Worm (Caenorhabditis elegans) whole organism, L1 larva: ENCODE measurements around the gene Y62H9A.8.
A peak's percentile ranks its signal among the peaks of the same experiment; 100 is the strongest.

Source experiments
- C16A3.4 ChIP-seq: fragments of 150-350 bp; optimal IDR thresholded peaks from 2 replicates; lab custom pipeline; 2014; ENCODE audit warnings: missing biosample characterization, missing genetic modification characterization
- C34B4.2 ChIP-seq: sonication (generic microtip); optimal IDR thresholded peaks from 2 replicates; lab custom pipeline; 2017; ENCODE audit warnings: mild to moderate bottlenecking, missing genetic modification characterization, missing compliant biosample characterization
- F16B12.6 ChIP-seq: fragments of 150-350 bp; optimal IDR thresholded peaks from 2 replicates; lab custom pipeline; 2014; ENCODE audit warnings: missing biosample characterization, missing genetic modification characterization
- aha-1 ChIP-seq: fragments of 150-350 bp; optimal IDR thresholded peaks from 2 replicates; lab custom pipeline; 2014; ENCODE audit warnings: missing biosample characterization, missing genetic modification characterization
- alr-1 ChIP-seq: fragments of 200-800 bp; sonication (Bioruptor generic); optimal IDR thresholded peaks from 2 replicates; lab custom pipeline; 2018; ENCODE audit warnings: borderline replicate concordance, mild to moderate bottlenecking, missing genetic modification characterization, missing compliant biosample characterization
- aly-2 ChIP-seq: fragments of 150-350 bp; optimal IDR thresholded peaks from 2 replicates; lab custom pipeline; 2014; ENCODE audit warnings: missing biosample characterization, missing genetic modification characterization
- ama-1 ChIP-seq: fragments of 150-350 bp; optimal IDR thresholded peaks from 2 replicates; lab custom pipeline; 2014
- ceh-63 ChIP-seq: fragments of 200-800 bp; sonication (Bioruptor generic); optimal IDR thresholded peaks from 2 replicates; lab custom pipeline; 2018; ENCODE audit warnings: mild to moderate bottlenecking, missing genetic modification characterization, missing compliant biosample characterization
- ceh-8 ChIP-seq: fragments of 200-800 bp; sonication (Bioruptor generic); optimal IDR thresholded peaks from 2 replicates; lab custom pipeline; 2018; ENCODE audit warnings: mild to moderate bottlenecking, missing genetic modification characterization, moderate library complexity, missing compliant biosample characterization
- ceh-82 ChIP-seq, 3 experiments: fragments of 150-350 bp in 1 of 3; sonication (generic microtip) in 2 of 3; optimal IDR thresholded peaks; 2 replicates each; lab custom pipeline; 2014 to 2017; ENCODE audit warnings: missing biosample characterization in 3 of 3, missing genetic modification characterization in 3 of 3
- ceh-88 ChIP-seq: fragments of 200-800 bp; sonication (Bioruptor generic); IDR thresholded peaks from 2 replicates; pipeline ENCODE4 v1.3.6; 2022; ENCODE audit warnings: missing genetic modification characterization, missing compliant biosample characterization
- ceh-90 ChIP-seq: sonication (generic microtip); optimal IDR thresholded peaks from 2 replicates; lab custom pipeline; 2016; ENCODE audit warnings: missing genetic modification characterization, missing compliant biosample characterization
- dpl-1 ChIP-seq, 3 experiments: fragments of 150-350 bp in 2 of 3; sonication (generic microtip) in 1 of 3; optimal IDR thresholded peaks; 2 replicates each; lab custom pipeline; 2014 to 2017; ENCODE audit warnings: missing biosample characterization in 3 of 3, missing genetic modification characterization in 3 of 3, missing genetic modification reagents in 3 of 3
- efl-1 ChIP-seq, 4 experiments: fragments of 150-350 bp; optimal IDR thresholded peaks in 3 of 4; peaks in 1 of 4; 1 replicate in 1 of 4; 2 replicates in 3 of 4; lab custom pipeline; 2014; ENCODE audit warnings: missing biosample characterization in 2 of 4, missing genetic modification characterization in 2 of 4, missing genetic modification reagents in 2 of 4
- efl-3 ChIP-seq: fragments of 200-800 bp; sonication (Bioruptor generic); optimal IDR thresholded peaks from 2 replicates; lab custom pipeline; 2018; ENCODE audit warnings: mild to moderate bottlenecking, missing genetic modification characterization, missing compliant biosample characterization
- egl-13 ChIP-seq: sonication (generic microtip); optimal IDR thresholded peaks from 2 replicates; lab custom pipeline; 2016; ENCODE audit warnings: missing genotype, missing genetic modification reagents, missing genetic modification characterization, missing compliant biosample characterization
- egl-27 ChIP-seq, 2 experiments: fragments of 150-350 bp in 1 of 2; sonication (generic microtip); optimal IDR thresholded peaks; 3 replicates each; lab custom pipeline; 2017 to 2018; ENCODE audit warnings: missing biosample characterization in 2 of 2, missing genetic modification characterization in 2 of 2, missing genetic modification reagents in 2 of 2
- elt-2 ChIP-seq: sonication (generic microtip); optimal IDR thresholded peaks from 2 replicates; lab custom pipeline; 2016; ENCODE audit warnings: missing genetic modification characterization, mild to moderate bottlenecking, inconsistent platforms, missing compliant biosample characterization, missing genetic modification reagents
- ets-5 ChIP-seq: fragments of 200-800 bp; sonication (Bioruptor generic); IDR thresholded peaks from 2 replicates; pipeline ENCODE4 v1.3.6; 2022; ENCODE audit warnings: missing genetic modification characterization, missing compliant biosample characterization
- fkh-10 ChIP-seq: sonication (generic microtip); optimal IDR thresholded peaks from 2 replicates; lab custom pipeline; 2017; ENCODE audit warnings: missing biosample characterization, missing genetic modification reagents, missing genetic modification characterization
- fkh-8 ChIP-seq: sonication (generic microtip); optimal IDR thresholded peaks from 2 replicates; lab custom pipeline; 2016; ENCODE audit warnings: mild to moderate bottlenecking, missing genetic modification characterization, missing compliant biosample characterization
- fos-1 ChIP-seq: fragments of 150-350 bp; optimal IDR thresholded peaks from 2 replicates; lab custom pipeline; 2014; ENCODE audit warnings: missing biosample characterization, missing genetic modification characterization
- grh-1 ChIP-seq: fragments of 200-800 bp; sonication (Bioruptor generic); IDR thresholded peaks from 2 replicates; pipeline ENCODE4 v1.3.6; 2022; ENCODE audit warnings: missing genetic modification reagents, missing genetic modification characterization, missing compliant biosample characterization
- hpl-2 ChIP-seq: fragments of 150-350 bp; optimal IDR thresholded peaks from 2 replicates; lab custom pipeline; 2014; ENCODE audit warnings: missing biosample characterization, missing genetic modification reagents, missing genetic modification characterization
- irx-1 ChIP-seq: sonication (generic microtip); optimal IDR thresholded peaks from 2 replicates; lab custom pipeline; 2016; ENCODE audit warnings: missing genetic modification characterization, missing compliant biosample characterization
- lin-13 ChIP-seq: fragments of 150-350 bp; optimal IDR thresholded peaks from 2 replicates; lab custom pipeline; 2014; ENCODE audit warnings: missing biosample characterization, missing genetic modification reagents, missing genetic modification characterization
- lin-14 ChIP-seq: fragments of 200-800 bp; sonication (Bioruptor generic); optimal IDR thresholded peaks from 2 replicates; lab custom pipeline; 2018; ENCODE audit warnings: mild to moderate bottlenecking, missing genetic modification characterization, moderate library complexity, missing compliant biosample characterization
- lin-39 ChIP-seq: fragments of 150-350 bp; optimal IDR thresholded peaks from 2 replicates; lab custom pipeline; 2014; ENCODE audit warnings: missing biosample characterization, missing genetic modification reagents, missing genetic modification characterization
- lir-3 ChIP-seq: sonication (generic microtip); optimal IDR thresholded peaks from 2 replicates; lab custom pipeline; 2016; ENCODE audit warnings: mild to moderate bottlenecking, missing genetic modification characterization, moderate library complexity, missing compliant biosample characterization; ENCODE audit not compliant: poor library complexity
- lsy-2 ChIP-seq, 2 experiments: fragments of 150-350 bp; optimal IDR thresholded peaks; 2 replicates each; lab custom pipeline; 2014; ENCODE audit warnings: missing biosample characterization in 2 of 2, missing genetic modification characterization in 2 of 2
- mab-9 ChIP-seq: fragments of 200-800 bp; sonication (Bioruptor generic); IDR thresholded peaks from 2 replicates; pipeline ENCODE4 v1.3.6; 2022; ENCODE audit warnings: missing genetic modification reagents, missing genetic modification characterization, missing compliant biosample characterization
- nhr-11 ChIP-seq: fragments of 150-350 bp; optimal IDR thresholded peaks from 2 replicates; lab custom pipeline; 2014; ENCODE audit warnings: missing biosample characterization, missing genetic modification characterization
- nhr-12 ChIP-seq: sonication (generic microtip); optimal IDR thresholded peaks from 2 replicates; lab custom pipeline; 2017; ENCODE audit warnings: missing biosample characterization, missing genetic modification characterization
- nhr-19 ChIP-seq: fragments of 200-800 bp; sonication (Bioruptor generic); conservative IDR thresholded peaks from 2 replicates; pipeline ENCODE4 v1.3.6; 2022; ENCODE audit warnings: missing genetic modification characterization, missing compliant biosample characterization
- nhr-28 ChIP-seq: fragments of 150-350 bp; optimal IDR thresholded peaks from 2 replicates; lab custom pipeline; 2014; ENCODE audit warnings: missing biosample characterization, missing genetic modification characterization
- nhr-47 ChIP-seq: sonication (generic microtip); optimal IDR thresholded peaks from 2 replicates; lab custom pipeline; 2016; ENCODE audit warnings: mild to moderate bottlenecking, missing genetic modification characterization, moderate library complexity, missing compliant biosample characterization
- nhr-71 ChIP-seq: sonication (generic microtip); optimal IDR thresholded peaks from 2 replicates; lab custom pipeline; 2016; ENCODE audit warnings: mild to moderate bottlenecking, missing genetic modification characterization, moderate library complexity, missing compliant biosample characterization
- nhr-77 ChIP-seq: fragments of 150-350 bp; optimal IDR thresholded peaks from 2 replicates; lab custom pipeline; 2014; ENCODE audit warnings: missing biosample characterization, missing genetic modification characterization
- nhr-84 ChIP-seq: sonication (generic microtip); optimal IDR thresholded peaks from 2 replicates; lab custom pipeline; 2017; ENCODE audit warnings: missing biosample characterization, missing genetic modification characterization
- nhr-85 ChIP-seq: sonication (generic microtip); peaks from one replicate; lab custom pipeline; 2016; ENCODE audit warnings: missing genetic modification characterization, inconsistent platforms, missing compliant biosample characterization
- pax-3 ChIP-seq: fragments of 200-800 bp; sonication (Bioruptor generic); optimal IDR thresholded peaks from 2 replicates; lab custom pipeline; 2018; ENCODE audit warnings: mild to moderate bottlenecking, missing genetic modification characterization, moderate library complexity, missing compliant biosample characterization
- pqm-1 ChIP-seq: sonication (generic microtip); optimal IDR thresholded peaks from 3 replicates; lab custom pipeline; 2017; ENCODE audit warnings: missing biosample characterization, missing genetic modification characterization
- rnt-1 ChIP-seq: sonication (generic microtip); optimal IDR thresholded peaks from 2 replicates; lab custom pipeline; 2016; ENCODE audit warnings: mild to moderate bottlenecking, missing genetic modification characterization, moderate library complexity, missing compliant biosample characterization
- skn-1 ChIP-seq: fragments of 150-350 bp; optimal IDR thresholded peaks from 2 replicates; lab custom pipeline; 2014; ENCODE audit warnings: missing biosample characterization, missing genetic modification characterization
- sup-37 ChIP-seq: fragments of 200-800 bp; sonication (Bioruptor generic); optimal IDR thresholded peaks from 2 replicates; lab custom pipeline; 2018; ENCODE audit warnings: mild to moderate bottlenecking, missing genetic modification characterization, missing compliant biosample characterization
- tbx-2 ChIP-seq: sonication (generic microtip); optimal IDR thresholded peaks from 2 replicates; lab custom pipeline; 2016; ENCODE audit warnings: missing genetic modification characterization, missing compliant biosample characterization
- unc-30 ChIP-seq: sonication (generic microtip); optimal IDR thresholded peaks from 2 replicates; lab custom pipeline; 2017; ENCODE audit warnings: missing biosample characterization, missing genetic modification characterization
- unc-98 ChIP-seq: fragments of 200-800 bp; sonication (Bioruptor generic); IDR thresholded peaks from 2 replicates; pipeline ENCODE4 v1.3.6; 2022; ENCODE audit warnings: missing genetic modification characterization, missing compliant biosample characterization
- vab-15 ChIP-seq: sonication (generic microtip); optimal IDR thresholded peaks from 2 replicates; lab custom pipeline; 2017; ENCODE audit warnings: missing genotype, mild to moderate bottlenecking, missing genetic modification characterization, missing compliant biosample characterization
- zip-4 ChIP-seq: fragments of 200-800 bp; sonication (Bioruptor generic); optimal IDR thresholded peaks from 2 replicates; lab custom pipeline; 2018; ENCODE audit warnings: mild to moderate bottlenecking, missing genetic modification characterization, moderate library complexity, missing compliant biosample characterization

The Y62H9A.8 gene

ce11 chrX:11925243-11925642, 33.0 kb upstream of the Y62H9A.8 start:
- TF ChIP-seq nhr-12 (tag; lab: Kevin White, UChicago) (no peak), C16A3.4 (tag; lab: Kevin White, UChicago) (no peak), efl-1 (optimal IDR thresholded peaks at IDR 0.05; lab: Kevin White, UChicago) (no peak), efl-1 (GFP tag; optimal IDR thresholded peaks at IDR 0.05 in 1 of 2; lab: Kevin White, UChicago) (no peak), rnt-1 (no peak), lin-13 (GFP tag; lab: Kevin White, UChicago) (no peak), elt-2 (tag; lab: Kevin White, UChicago) (no peak), egl-13 (tag; lab: Kevin White, UChicago) (no peak), ceh-8 (GFP tag; lab: Kevin White, UChicago) (no peak), nhr-11 (tag; lab: Kevin White, UChicago) (no peak)

ce11 chrX:11924158-11924557, 31.9 kb upstream of the Y62H9A.8 start, which contains the start of gene F55G7.1:
TSS of gene F55G7.1 (plus strand) at chrX:11924433.
- TF ChIP-seq ceh-90 (tag; lab: Kevin White, UChicago) (no peak), skn-1 (tag; lab: Kevin White, UChicago) (peak; percentile 22), nhr-12 (tag; lab: Kevin White, UChicago) (no peak), aha-1 (tag; lab: Kevin White, UChicago) (no peak), ceh-63 (no peak), ama-1 (lab: Kevin White, UChicago) (no peak), unc-98 (no peak), irx-1 (peak; percentile 32), pax-3 (tag; lab: Kevin White, UChicago) (no peak), lir-3 (tag; lab: Kevin White, UChicago) (no peak), hpl-2 (GFP tag; lab: Kevin White, UChicago) (peak; percentile 13), grh-1 (no peak), efl-3 (GFP tag; lab: Kevin White, UChicago) (no peak), F16B12.6 (tag; lab: Kevin White, UChicago) (no peak), nhr-47 (tag; lab: Kevin White, UChicago) (peak; percentile 77), lin-39 (tag; lab: Kevin White, UChicago) (peak; percentile 5), lin-14 (GFP tag; lab: Kevin White, UChicago) (peak; percentile 51), tbx-2 (tag; lab: Kevin White, UChicago) (peak; percentile 56), fos-1 (tag; lab: Kevin White, UChicago) (no peak), nhr-19 (GFP tag; lab: Robert Waterston, UW) (peak; percentile 61), vab-15 (tag; lab: Kevin White, UChicago) (no peak), ets-5 (GFP tag; lab: Robert Waterston, UW) (no peak), fkh-8 (tag; lab: Kevin White, UChicago) (no peak), lin-13 (GFP tag; lab: Kevin White, UChicago) (no peak), nhr-85 (tag; lab: Kevin White, UChicago) (peak; percentile 75), fkh-10 (GFP tag; lab: Kevin White, UChicago) (no peak), alr-1 (tag; lab: Kevin White, UChicago) (no peak), lsy-2 (tag; optimal IDR thresholded peaks at IDR 0.05; lab: Kevin White, UChicago) (no peak), zip-4 (peak; percentile 41), pqm-1 (no peak), elt-2 (tag; lab: Kevin White, UChicago) (no peak), ceh-88 (GFP tag; lab: Robert Waterston, UW) (no peak), mab-9 (no peak), nhr-77 (peak; percentile 3), egl-27 (tag; optimal IDR thresholded peaks at IDR 0.05; lab: Kevin White, UChicago) (no peak), aly-2 (tag; lab: Kevin White, UChicago) (no peak), C34B4.2 (tag; lab: Kevin White, UChicago) (no peak), nhr-71 (tag; lab: Kevin White, UChicago) (peak; percentile 49), unc-30 (tag; lab: Kevin White, UChicago) (no peak), sup-37 (GFP tag; lab: Kevin White, UChicago) (no peak), nhr-84 (no peak), ceh-82 (tag; optimal IDR thresholded peaks at IDR 0.05; lab: Kevin White, UChicago) (peak in 2 of 3 experiments; percentile 17 to 54), efl-1 (optimal IDR thresholded peaks at IDR 0.05; lab: Kevin White, UChicago) (peak; percentile 34 to 37), efl-1 (GFP tag; optimal IDR thresholded peaks at IDR 0.05 in 1 of 2; lab: Kevin White, UChicago) (peak in 1 of 2 experiments; percentile 72), nhr-28 (tag; lab: Kevin White, UChicago) (no peak), dpl-1 (GFP tag; optimal IDR thresholded peaks at IDR 0.05; lab: Kevin White, UChicago) (no peak)
